Worm (Caenorhabditis elegans) whole organism, midembryonic: ENCODE measurements around the gene R11G10.4.

ENCODE experiments used
- T22C8.4 ChIP-seq: fragments of 200-800 bp; sonication (Bioruptor generic); IDR thresholded peaks from 2 replicates; pipeline ENCODE4 v1.3.6; 2022; ENCODE audit warnings: missing genetic modification characterization, missing compliant biosample characterization
- flt-1 ChIP-seq: fragments of 200-800 bp; sonication (Bioruptor generic); IDR thresholded peaks from 2 replicates; pipeline ENCODE4 v1.3.6; 2022; ENCODE audit warnings: missing genetic modification characterization, missing compliant biosample characterization
- med-1 ChIP-seq: sonication (generic microtip); optimal IDR thresholded peaks from 2 replicates; lab custom pipeline; 2017; ENCODE audit warnings: missing genetic modification characterization, mild to moderate bottlenecking, missing compliant biosample characterization, antibody characterized with exemption, missing genetic modification reagents; ENCODE audit not compliant: insufficient read depth
- ref-1 ChIP-seq: fragments of 200-800 bp; sonication (Bioruptor generic); conservative IDR thresholded peaks from 2 replicates; pipeline ENCODE4 v1.3.6; 2022; ENCODE audit warnings: missing genetic modification reagents, missing genetic modification characterization, missing compliant biosample characterization
- ztf-29 ChIP-seq: fragments of 200-800 bp; sonication (Bioruptor generic); IDR thresholded peaks from 2 replicates; pipeline ENCODE4 v1.3.6; 2022; ENCODE audit warnings: missing genetic modification reagents, missing genetic modification characterization, missing compliant biosample characterization

DNA sequence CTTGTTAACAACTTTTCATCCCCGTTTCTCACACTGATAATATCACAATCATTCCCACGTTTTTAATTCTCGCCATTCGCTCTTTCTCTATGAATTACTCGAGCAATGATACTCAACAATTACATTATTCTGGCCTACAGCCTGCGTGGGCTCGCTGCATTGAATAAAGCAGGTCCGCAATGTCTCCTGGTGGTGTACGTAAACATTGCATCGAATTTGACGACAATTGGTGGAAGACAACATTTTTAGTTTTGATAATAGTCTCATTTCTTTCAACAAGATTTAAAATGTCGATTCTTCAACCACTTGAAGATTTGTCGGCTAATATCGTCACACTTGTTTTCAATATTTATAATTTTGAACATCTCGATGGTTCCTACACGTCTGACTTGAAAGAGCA, 47.1 kb upstream of the R11G10.4 start, which contains the start of gene bath-39:
- TF ChIP-seq ref-1 (GFP tag; lab: Robert Waterston, UW) = no peak
- TF ChIP-seq T22C8.4 = no peak
- no peak for TF ChIP-seq med-1
- no peak for TF ChIP-seq ztf-29 (GFP tag; lab: Robert Waterston, UW)
- no peak for TF ChIP-seq flt-1 (GFP tag; lab: Robert Waterston, UW)
